Worm (Caenorhabditis elegans) whole organism, L4 larva: Measurements from ENCODE around the gene B0244.17.

Source experiments
- Y75B8A.6 ChIP-seq: fragments of 200-800 bp; sonication (Bioruptor generic); IDR thresholded peaks from 2 replicates; pipeline ENCODE4 v1.3.6; 2022; ENCODE audit warnings: missing genetic modification reagents, missing genetic modification characterization, missing compliant biosample characterization
- aha-1 ChIP-seq: fragments of 150-350 bp; peaks from one replicate; lab custom pipeline; 2014; ENCODE audit warnings: missing biosample characterization, missing genetic modification characterization
- fkh-10 ChIP-seq: fragments of 150-350 bp; optimal IDR thresholded peaks from 2 replicates; lab custom pipeline; 2014; ENCODE audit warnings: missing biosample characterization, missing genetic modification reagents, missing genetic modification characterization
- hif-1 ChIP-seq, 2 experiments: sonication (generic microtip); optimal IDR thresholded peaks; 2 replicates each; lab custom pipeline; 2016 to 2017; ENCODE audit warnings: missing compliant biosample characterization in 2 of 2, missing genetic modification characterization in 2 of 2, missing genetic modification reagents in 2 of 2, missing genotype in 2 of 2, mild to moderate bottlenecking in 1 of 2
- skn-1 ChIP-seq: fragments of 150-350 bp; optimal IDR thresholded peaks from 2 replicates; lab custom pipeline; 2014; ENCODE audit warnings: missing biosample characterization, missing genetic modification characterization

- TF ChIP-seq aha-1 (peak; percentile 63), skn-1 (tag; lab: Kevin White, UChicago) (no peak), fkh-10 (no peak), hif-1 (tag; optimal IDR thresholded peaks at IDR 0.05; lab: Kevin White, UChicago) (no peak), Y75B8A.6 (GFP tag; lab: Robert Waterston, UW) (no peak)
Measured at ce11 chrIII:5748360-5748759, 15.3 kb downstream of the B0244.17 start.
